In the genomic region with DNA sequence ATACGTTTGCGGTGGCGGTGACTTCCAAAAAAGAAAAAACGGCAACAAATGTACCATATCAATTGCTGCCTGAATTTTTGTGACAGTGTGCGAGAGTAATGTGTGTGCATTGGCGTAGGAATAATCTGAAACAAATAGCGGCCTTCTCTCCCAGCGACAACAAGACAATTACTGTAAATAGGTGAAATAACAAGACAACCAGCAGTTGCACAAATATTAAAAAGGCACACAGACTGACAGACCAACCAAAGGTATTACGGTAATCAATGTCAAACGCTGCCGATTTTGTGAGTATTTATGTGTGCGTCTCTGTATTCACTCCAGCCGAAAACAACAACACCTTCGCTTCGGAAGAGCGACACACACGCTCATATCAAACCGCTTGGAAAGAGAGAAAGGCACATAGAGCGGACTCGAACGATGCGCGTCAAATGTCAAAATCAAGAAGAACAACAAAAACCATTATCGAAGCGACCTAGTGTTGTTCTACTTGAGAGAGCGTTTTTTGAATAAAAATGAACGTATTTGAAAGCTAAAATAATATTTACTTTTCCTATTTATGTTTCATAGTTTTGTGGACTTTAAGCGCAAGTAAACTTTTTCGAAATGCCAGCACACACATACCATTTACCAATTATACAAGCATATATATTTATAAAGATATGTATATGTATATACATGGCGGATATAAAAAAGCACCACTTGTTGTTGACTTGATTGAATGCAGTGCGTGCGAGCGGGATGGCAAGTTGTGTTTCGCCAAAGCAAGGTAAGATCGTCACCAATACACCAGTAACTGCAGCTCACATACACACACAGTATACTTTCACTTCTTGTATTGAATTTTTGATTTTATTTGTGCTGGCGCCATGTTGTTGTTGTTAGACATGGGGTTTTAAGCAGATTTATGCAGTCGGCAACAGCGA, we compare ENCODE assay signal across 1 fruit fly cellular context.
TF ChIP-seq lines count a peak whose summit lies in the region.

No protein-coding gene starts in this region.

TF ChIP-seq in whole organism, embryonic, 481 proteins besides CTCF, POLR2A, EP300 and RAD21 (continued from another document and continues in another):
- TF ChIP-seq al (GFP tag; IDR thresholded peaks at IDR 0.05; lab: Robert Waterston, UW) (no peak), stc (GFP tag; IDR thresholded peaks at IDR 0.05; lab: Robert Waterston, UW) (peak; percentile 66), NFAT (GFP tag; IDR thresholded peaks at IDR 0.05; lab: Robert Waterston, UW) (peak; percentile 62; the same call in 1 of the 2 replicates), phol (tag; optimal IDR thresholded peaks at IDR 0.05; lab: Kevin White, UChicago) (no peak), PHDP (tag; optimal IDR thresholded peaks at IDR 0.05; lab: Kevin White, UChicago) (peak; percentile 75), CG7357 (GFP tag; IDR thresholded peaks at IDR 0.05; lab: Robert Waterston, UW) (no peak), tio (GFP tag; optimal IDR thresholded peaks at IDR 0.05; lab: Kevin White, UChicago) (no peak), B-H1 (GFP tag; IDR thresholded peaks at IDR 0.05; lab: Robert Waterston, UW) (no peak; the same call in 2 of the 3 replicates), Adf1 (GFP tag; IDR thresholded peaks at IDR 0.05; lab: Robert Waterston, UW) (0 out of 2 replicates have a peak, but pooled peaks have one; percentile 29), CG11560 (tag; IDR thresholded peaks at IDR 0.05; lab: Robert Waterston, UW) (no peak), danr (GFP tag; IDR thresholded peaks at IDR 0.05; lab: Robert Waterston, UW) (peak; percentile 19; the same call in 1 of the 2 replicates), peb (GFP tag; IDR thresholded peaks at IDR 0.05; lab: Robert Waterston, UW) (peak; percentile 74), CG11723 (GFP tag; optimal IDR thresholded peaks at IDR 0.05; lab: Kevin White, UChicago) (peak; percentile 45), yki (optimal IDR thresholded peaks at IDR 0.05; lab: Kevin White, UChicago) (no peak), grau (tag; optimal IDR thresholded peaks at IDR 0.05; lab: Kevin White, UChicago) (peak; percentile 20), tll (GFP tag; optimal IDR thresholded peaks at IDR 0.05; lab: Kevin White, UChicago) (peak in 1 of 2 experiments; percentile 61), CG13287 (GFP tag; IDR thresholded peaks at IDR 0.05; lab: Robert Waterston, UW; ENCODE audit: partially characterized antibody) (no peak), NfI (GFP tag; optimal IDR thresholded peaks at IDR 0.05; lab: Kevin White, UChicago) (peak; percentile 44), CG10274 (GFP tag; optimal IDR thresholded peaks at IDR 0.05; lab: Kevin White, UChicago) (peak; percentile 18), CG3065 (GFP tag; optimal IDR thresholded peaks at IDR 0.05; lab: Kevin White, UChicago) (peak; percentile 31), Dll (GFP tag; IDR thresholded peaks at IDR 0.05; lab: Robert Waterston, UW; ENCODE audit: partially characterized antibody) (no peak), CG4404 (GFP tag; IDR thresholded peaks at IDR 0.05; lab: Robert Waterston, UW) (no peak), CG11093 (GFP tag; IDR thresholded peaks at IDR 0.05; lab: Robert Waterston, UW) (peak; percentile 48; the same call in 1 of the 3 replicates), CG17361 (GFP tag; IDR thresholded peaks at IDR 0.05; lab: Robert Waterston, UW) (peak; percentile 40; the same call in 1 of the 3 replicates), HHEX (GFP tag; optimal IDR thresholded peaks at IDR 0.05; lab: Kevin White, UChicago) (peak; percentile 78), Fer1 (GFP tag; optimal IDR thresholded peaks at IDR 0.05; lab: Kevin White, UChicago) (peak; percentile 78), Mes4 (GFP tag; optimal IDR thresholded peaks at IDR 0.05; lab: Kevin White, UChicago) (peak; percentile 55), stwl (tag; optimal IDR thresholded peaks at IDR 0.05; lab: Kevin White, UChicago) (peak; percentile 26), dmrt11E (tag; optimal IDR thresholded peaks at IDR 0.05; lab: Kevin White, UChicago) (peak; percentile 52), dan (GFP tag; IDR thresholded peaks at IDR 0.05; lab: Robert Waterston, UW) (no peak), ATbp (GFP tag; optimal IDR thresholded peaks at IDR 0.05; lab: Kevin White, UChicago) (peak; percentile 90), Hr39 (optimal IDR thresholded peaks at IDR 0.05; lab: Kevin White, UChicago) (no peak), pnt (GFP tag; optimal IDR thresholded peaks at IDR 0.05; lab: Kevin White, UChicago) (peak; percentile 75), Abd-B (GFP tag; optimal IDR thresholded peaks at IDR 0.05; lab: Kevin White, UChicago) (no peak), ewg (GFP tag; optimal IDR thresholded peaks at IDR 0.05; lab: Kevin White, UChicago) (peak; percentile 59), CG18764 (GFP tag; optimal IDR thresholded peaks at IDR 0.05; lab: Kevin White, UChicago) (peak; percentile 64), ken (GFP tag; IDR thresholded peaks at IDR 0.05; lab: Robert Waterston, UW) (peak; percentile 68; the same call in 2 of the 3 replicates), CG12104 (GFP tag; optimal IDR thresholded peaks at IDR 0.05; lab: Kevin White, UChicago) (peak; percentile 69), esg (GFP tag; conservative IDR thresholded peaks at IDR 0.05; lab: Robert Waterston, UW) (no peak), CG12236 (GFP tag; optimal IDR thresholded peaks at IDR 0.05; lab: Kevin White, UChicago) (peak; percentile 74), pum (GFP tag; optimal IDR thresholded peaks at IDR 0.05; lab: Kevin White, UChicago) (peak; percentile 53), Sry-β (GFP tag; optimal IDR thresholded peaks at IDR 0.05; lab: Kevin White, UChicago) (no peak), fd64A (GFP tag; optimal IDR thresholded peaks at IDR 0.05; lab: Kevin White, UChicago) (peak; percentile 83), Mad (GFP tag; optimal IDR thresholded peaks at IDR 0.05; lab: Kevin White, UChicago) (peak; percentile 47), zf30C (GFP tag; optimal IDR thresholded peaks at IDR 0.05; lab: Kevin White, UChicago) (peak; percentile 69), exex (tag; optimal IDR thresholded peaks at IDR 0.05; lab: Kevin White, UChicago) (peak; percentile 84), CG42726 (GFP tag; IDR thresholded peaks at IDR 0.05; lab: Robert Waterston, UW; ENCODE audit: partially characterized antibody) (no peak), CG13123 (GFP tag; optimal IDR thresholded peaks at IDR 0.05; lab: Kevin White, UChicago) (peak; percentile 76), E2f2 (GFP tag; IDR thresholded peaks at IDR 0.05; lab: Robert Waterston, UW) (peak; percentile 50; the same call in 1 of the 2 replicates), CG2889 (GFP tag; IDR thresholded peaks at IDR 0.05; lab: Robert Waterston, UW) (no peak), fd102C (GFP tag; optimal IDR thresholded peaks at IDR 0.05; lab: Kevin White, UChicago) (no peak), CG2678 (tag; optimal IDR thresholded peaks at IDR 0.05; lab: Kevin White, UChicago) (peak; percentile 66), Asciz (GFP tag; optimal IDR thresholded peaks at IDR 0.05; lab: Kevin White, UChicago) (peak; percentile 52), CG14014 (GFP tag; IDR thresholded peaks at IDR 0.05; lab: Robert Waterston, UW) (peak; percentile 67; the same call in 1 of the 2 replicates), BEAF-32 (GFP tag; optimal IDR thresholded peaks at IDR 0.05; lab: Kevin White, UChicago) (no peak), jumu (GFP tag; optimal IDR thresholded peaks at IDR 0.05; lab: Kevin White, UChicago) (peak; percentile 37), Bdp1 (GFP tag; optimal IDR thresholded peaks at IDR 0.05; lab: Kevin White, UChicago) (peak; percentile 10), CG5245 (GFP tag; optimal IDR thresholded peaks at IDR 0.05; lab: Kevin White, UChicago) (peak; percentile 57), CG5953 (GFP tag; IDR thresholded peaks at IDR 0.05; lab: Robert Waterston, UW) (peak; percentile 53; the same call in 1 of the 2 replicates), eyg (GFP tag; optimal IDR thresholded peaks at IDR 0.05; lab: Kevin White, UChicago) (peak; percentile 72), CG3281 (GFP tag; optimal IDR thresholded peaks at IDR 0.05; lab: Kevin White, UChicago) (peak; percentile 67), cas (GFP tag; IDR thresholded peaks at IDR 0.05; lab: Robert Waterston, UW) (no peak), ab (GFP tag; optimal IDR thresholded peaks at IDR 0.05; lab: Kevin White, UChicago) (no peak), her (GFP tag; optimal IDR thresholded peaks at IDR 0.05; lab: Kevin White, UChicago) (peak; percentile 72), CG13424 (tag; optimal IDR thresholded peaks at IDR 0.05; lab: Kevin White, UChicago) (peak; percentile 33), sr (GFP tag; IDR thresholded peaks at IDR 0.05; lab: Robert Waterston, UW) (peak; percentile 62; the same call in 1 of the 3 replicates), Myb (GFP tag; optimal IDR thresholded peaks at IDR 0.05; lab: Kevin White, UChicago) (peak; percentile 39), dmrt99B (tag; optimal IDR thresholded peaks at IDR 0.05; lab: Kevin White, UChicago) (peak; percentile 65), Bteb2 (GFP tag; optimal IDR thresholded peaks at IDR 0.05; lab: Kevin White, UChicago) (peak; percentile 21), CG8281 (tag; optimal IDR thresholded peaks at IDR 0.05; lab: Kevin White, UChicago) (no peak), CG4282 (GFP tag; optimal IDR thresholded peaks at IDR 0.05; lab: Kevin White, UChicago) (peak; percentile 7), CG15479 (GFP tag; optimal IDR thresholded peaks at IDR 0.05; lab: Kevin White, UChicago) (peak; percentile 60), Elba2 (GFP tag; optimal IDR thresholded peaks at IDR 0.05; lab: Kevin White, UChicago) (no peak), Dek (tag; optimal IDR thresholded peaks at IDR 0.05; lab: Kevin White, UChicago) (no peak), Gsc (GFP tag; IDR thresholded peaks at IDR 0.05; lab: Robert Waterston, UW) (no peak), Deaf1 (tag; optimal IDR thresholded peaks at IDR 0.05; lab: Kevin White, UChicago) (no peak), NC2β (GFP tag; optimal IDR thresholded peaks at IDR 0.05; lab: Kevin White, UChicago) (peak; percentile 79), Neu2 (GFP tag; optimal IDR thresholded peaks at IDR 0.05; lab: Kevin White, UChicago; ENCODE audit: borderline replicate concordance) (no peak), Hmr (GFP tag; optimal IDR thresholded peaks at IDR 0.05; lab: Kevin White, UChicago) (peak; percentile 86), tup (GFP tag; optimal IDR thresholded peaks at IDR 0.05; lab: Kevin White, UChicago) (peak; percentile 42), salm (tag; optimal IDR thresholded peaks at IDR 0.05; lab: Kevin White, UChicago) (peak; percentile 43), pzg (GFP tag; optimal IDR thresholded peaks at IDR 0.05; lab: Kevin White, UChicago) (peak; percentile 6), CG13775 (GFP tag; optimal IDR thresholded peaks at IDR 0.05; lab: Kevin White, UChicago) (peak; percentile 37), CG2120 (GFP tag; optimal IDR thresholded peaks at IDR 0.05; lab: Kevin White, UChicago) (peak; percentile 40), CG13296 (GFP tag; optimal IDR thresholded peaks at IDR 0.05; lab: Kevin White, UChicago) (peak; percentile 75), MBD-R2 (GFP tag; IDR thresholded peaks at IDR 0.05; lab: Robert Waterston, UW) (peak; percentile 12; the same call in 1 of the 2 replicates), slbo (GFP tag; IDR thresholded peaks at IDR 0.05; lab: Robert Waterston, UW) (no peak; the same call in 1 of the 2 replicates), CG31441 (GFP tag; IDR thresholded peaks at IDR 0.05; lab: Robert Waterston, UW) (peak; percentile 27; the same call in 1 of the 2 replicates), HmgZ (tag; optimal IDR thresholded peaks at IDR 0.05; lab: Kevin White, UChicago) (peak; percentile 58), tna (GFP tag; IDR thresholded peaks at IDR 0.05; lab: Robert Waterston, UW; ENCODE audit: partially characterized antibody) (no peak), fu2 (GFP tag; optimal IDR thresholded peaks at IDR 0.05; lab: Kevin White, UChicago) (peak; percentile 13), CG6813 (GFP tag; optimal IDR thresholded peaks at IDR 0.05; lab: Kevin White, UChicago) (peak; percentile 85), HLH3B (GFP tag; IDR thresholded peaks at IDR 0.05; lab: Robert Waterston, UW) (peak; percentile 69; the same call in 1 of the 2 replicates), Kr (GFP tag; optimal IDR thresholded peaks at IDR 0.05; lab: Kevin White, UChicago) (peak; percentile 22), CG11398 (GFP tag; optimal IDR thresholded peaks at IDR 0.05; lab: Kevin White, UChicago) (peak; percentile 81), CG12071 (GFP tag; optimal IDR thresholded peaks at IDR 0.05; lab: Kevin White, UChicago) (peak; percentile 90), CG7745 (tag; optimal IDR thresholded peaks at IDR 0.05; lab: Kevin White, UChicago) (peak; percentile 26), Ets97D (GFP tag; optimal IDR thresholded peaks at IDR 0.05; lab: Kevin White, UChicago) (no peak), CG11247 (GFP tag; IDR thresholded peaks at IDR 0.05; lab: Robert Waterston, UW) (peak; percentile 79), Lhr (GFP tag; optimal IDR thresholded peaks at IDR 0.05; lab: Kevin White, UChicago) (peak; percentile 62), grn (GFP tag; optimal IDR thresholded peaks at IDR 0.05; lab: Kevin White, UChicago) (peak; percentile 12), nerfin-1 (tag; optimal IDR thresholded peaks at IDR 0.05; lab: Kevin White, UChicago) (peak; percentile 46), psq (GFP tag; optimal IDR thresholded peaks at IDR 0.05; lab: Kevin White, UChicago) (peak; percentile 15), CG1233 (GFP tag; optimal IDR thresholded peaks at IDR 0.05; lab: Kevin White, UChicago) (peak; percentile 68), CG30403 (GFP tag; optimal IDR thresholded peaks at IDR 0.05; lab: Kevin White, UChicago) (peak; percentile 11), Poxn (GFP tag; IDR thresholded peaks at IDR 0.05; lab: Robert Waterston, UW) (no peak), CG2875 (GFP tag; optimal IDR thresholded peaks at IDR 0.05; lab: Kevin White, UChicago) (peak; percentile 75), Ets65A (GFP tag; lab: Kevin White, UChicago) (no peak), CG9437 (GFP tag; optimal IDR thresholded peaks at IDR 0.05; lab: Kevin White, UChicago) (no peak), CG10959 (GFP tag; IDR thresholded peaks at IDR 0.05; lab: Robert Waterston, UW) (peak; percentile 62), gfzf (GFP tag; optimal IDR thresholded peaks at IDR 0.05; lab: Kevin White, UChicago) (no peak), CG6689 (GFP tag; IDR thresholded peaks at IDR 0.05; lab: Robert Waterston, UW) (peak; percentile 23; the same call in 1 of the 2 replicates), gro (GFP tag; optimal IDR thresholded peaks at IDR 0.05; lab: Kevin White, UChicago) (peak; percentile 52), Six4 (GFP tag; optimal IDR thresholded peaks at IDR 0.05; lab: Kevin White, UChicago) (peak; percentile 16), CG4424 (GFP tag; optimal IDR thresholded peaks at IDR 0.05; lab: Kevin White, UChicago) (peak; percentile 58), aop (GFP tag; IDR thresholded peaks at IDR 0.05; lab: Robert Waterston, UW) (no peak), Hr51 (GFP tag; optimal IDR thresholded peaks at IDR 0.05; lab: Kevin White, UChicago) (peak in 1 of 2 experiments; percentile 39), E2f1 (GFP tag; IDR thresholded peaks at IDR 0.05; lab: Robert Waterston, UW) (peak; percentile 57; the same call in 1 of the 2 replicates)
